Worm (Caenorhabditis elegans) whole organism, late embryonic: ENCODE measurements around the gene C30E1.4.
"Not testable (repeated sequence)": the region's sequence is repeated elsewhere in the genome, so short reads cannot be mapped to it uniquely, and the experiment has no call there.

Source experiments
- C08G9.2 ChIP-seq: sonication (generic microtip); optimal IDR thresholded peaks from 2 replicates; lab custom pipeline; 2016; ENCODE audit warnings: mild to moderate bottlenecking, missing genetic modification characterization, moderate library complexity, missing compliant biosample characterization
- C38D4.7 ChIP-seq: fragments of 200-800 bp; sonication (Bioruptor generic); optimal IDR thresholded peaks from 2 replicates; lab custom pipeline; 2018; ENCODE audit warnings: mild to moderate bottlenecking, missing genetic modification characterization, moderate library complexity, missing compliant biosample characterization
- F13H6.1 ChIP-seq: sonication (generic microtip); optimal IDR thresholded peaks from 2 replicates; lab custom pipeline; 2016; ENCODE audit warnings: missing genetic modification characterization, missing compliant biosample characterization
- K09A11.1 ChIP-seq: sonication (generic microtip); optimal IDR thresholded peaks from 2 replicates; lab custom pipeline; 2017; ENCODE audit warnings: antibody characterized with exemption, mild to moderate bottlenecking, missing genetic modification characterization, missing compliant biosample characterization; ENCODE audit not compliant: insufficient read depth
- T23F11.4 ChIP-seq: fragments of 200-800 bp; sonication (Bioruptor generic); optimal IDR thresholded peaks from 2 replicates; lab custom pipeline; 2018; ENCODE audit warnings: mild to moderate bottlenecking, missing genetic modification characterization, missing compliant biosample characterization
- Y22D7AL.16 ChIP-seq: sonication (generic microtip); optimal IDR thresholded peaks from 2 replicates; lab custom pipeline; 2016; ENCODE audit warnings: missing genetic modification characterization, missing compliant biosample characterization
- ahr-1 ChIP-seq: sonication (generic microtip); optimal IDR thresholded peaks from 2 replicates; lab custom pipeline; 2016; ENCODE audit warnings: missing genetic modification characterization, missing compliant biosample characterization
- ama-1 ChIP-seq: fragments of 150-350 bp; optimal IDR thresholded peaks from 2 replicates; lab custom pipeline; 2014
- ceh-19 ChIP-seq: fragments of 200-800 bp; sonication (Bioruptor generic); optimal IDR thresholded peaks from 2 replicates; lab custom pipeline; 2018; ENCODE audit warnings: mild to moderate bottlenecking, missing genetic modification characterization, missing compliant biosample characterization
- ceh-2 ChIP-seq: sonication (generic microtip); optimal IDR thresholded peaks from 2 replicates; lab custom pipeline; 2016; ENCODE audit warnings: missing genotype, missing genetic modification characterization, missing compliant biosample characterization
- ceh-24 ChIP-seq: sonication (generic microtip); optimal IDR thresholded peaks from 2 replicates; lab custom pipeline; 2016; ENCODE audit warnings: mild to moderate bottlenecking, missing genetic modification characterization, missing compliant biosample characterization
- ceh-30 ChIP-seq: fragments of 150-350 bp; optimal IDR thresholded peaks from 2 replicates; lab custom pipeline; 2014; ENCODE audit warnings: missing biosample characterization, missing genetic modification characterization
- ceh-45 ChIP-seq: fragments of 200-800 bp; sonication (Bioruptor generic); IDR thresholded peaks from 2 replicates; pipeline ENCODE4 v1.3.6; 2022; ENCODE audit warnings: missing genetic modification reagents, missing genetic modification characterization, missing compliant biosample characterization
- dve-1 ChIP-seq: sonication (generic microtip); optimal IDR thresholded peaks from 2 replicates; lab custom pipeline; 2017; ENCODE audit warnings: antibody characterized with exemption, mild to moderate bottlenecking, missing genetic modification characterization, missing compliant biosample characterization
- fax-1 ChIP-seq: sonication (generic microtip); optimal IDR thresholded peaks from 2 replicates; lab custom pipeline; 2016; ENCODE audit warnings: missing genotype, missing genetic modification characterization, missing compliant biosample characterization
- fkh-6 ChIP-seq: sonication (generic microtip); optimal IDR thresholded peaks from 2 replicates; lab custom pipeline; 2016; ENCODE audit warnings: missing genetic modification characterization, missing compliant biosample characterization
- hlh-30 ChIP-seq: sonication (generic microtip); optimal IDR thresholded peaks from 2 replicates; lab custom pipeline; 2017; ENCODE audit warnings: antibody characterized with exemption, missing genetic modification characterization, missing compliant biosample characterization; ENCODE audit not compliant: insufficient read depth
- hlh-8 ChIP-seq: sonication (generic microtip); optimal IDR thresholded peaks from 2 replicates; lab custom pipeline; 2016; ENCODE audit warnings: missing genotype, missing genetic modification characterization, missing compliant biosample characterization
- nfya-1 ChIP-seq: sonication (generic microtip); optimal IDR thresholded peaks from 2 replicates; lab custom pipeline; 2017; ENCODE audit warnings: missing genetic modification characterization, mild to moderate bottlenecking, missing compliant biosample characterization, antibody characterized with exemption, moderate library complexity
- nhr-11 ChIP-seq: fragments of 150-350 bp; optimal IDR thresholded peaks from 2 replicates; lab custom pipeline; 2014; ENCODE audit warnings: missing biosample characterization, missing genetic modification characterization
- odd-2 ChIP-seq: sonication (generic microtip); optimal IDR thresholded peaks from 2 replicates; lab custom pipeline; 2017; ENCODE audit warnings: antibody characterized with exemption, mild to moderate bottlenecking, missing genetic modification characterization, missing compliant biosample characterization
- pat-9 ChIP-seq: fragments of 200-800 bp; sonication (Bioruptor generic); optimal IDR thresholded peaks from 2 replicates; lab custom pipeline; 2018; ENCODE audit warnings: mild to moderate bottlenecking, missing genetic modification characterization, moderate library complexity, missing compliant biosample characterization
- pax-1 ChIP-seq: fragments of 150-350 bp; optimal IDR thresholded peaks from 2 replicates; lab custom pipeline; 2014; ENCODE audit warnings: missing biosample characterization, missing genetic modification characterization
- pha-2 ChIP-seq: sonication (generic microtip); optimal IDR thresholded peaks from 2 replicates; lab custom pipeline; 2017; ENCODE audit warnings: mild to moderate bottlenecking, missing genetic modification characterization, missing compliant biosample characterization
- pha-4 ChIP-seq: fragments of 150-350 bp; optimal IDR thresholded peaks from 2 replicates; lab custom pipeline; 2018; ENCODE audit warnings: missing biosample characterization, missing genetic modification reagents, missing genetic modification characterization
- pqm-1 ChIP-seq: sonication (generic microtip); optimal IDR thresholded peaks from 2 replicates; lab custom pipeline; 2016; ENCODE audit warnings: missing genetic modification characterization, missing compliant biosample characterization
- rnt-1 ChIP-seq: sonication (generic microtip); optimal IDR thresholded peaks from 2 replicates; lab custom pipeline; 2016; ENCODE audit warnings: missing genetic modification characterization, missing compliant biosample characterization
- sox-2 ChIP-seq: fragments of 200-800 bp; sonication (Bioruptor generic); IDR thresholded peaks from 2 replicates; pipeline ENCODE4 v1.3.6; 2022; ENCODE audit warnings: missing genetic modification reagents, missing genetic modification characterization, missing compliant biosample characterization
- sox-4 ChIP-seq: sonication (generic microtip); optimal IDR thresholded peaks from 2 replicates; lab custom pipeline; 2017; ENCODE audit warnings: mild to moderate bottlenecking, missing genetic modification characterization, inconsistent platforms, missing compliant biosample characterization
- syd-9 ChIP-seq: sonication (generic microtip); optimal IDR thresholded peaks from 2 replicates; lab custom pipeline; 2016; ENCODE audit warnings: mild to moderate bottlenecking, missing genetic modification characterization, moderate library complexity, missing compliant biosample characterization
- unc-3 ChIP-seq, 2 experiments: fragments of 200-800 bp in 1 of 2; sonication (Bioruptor generic) in 1 of 2; sonication (generic microtip) in 1 of 2; conservative IDR thresholded peaks in 1 of 2; optimal IDR thresholded peaks in 1 of 2; 2 replicates each; pipeline versions ENCODE4 v1.3.6 to Lab custom; 2016 to 2022; ENCODE audit warnings: missing compliant biosample characterization in 2 of 2, missing genetic modification characterization in 2 of 2, missing genetic modification reagents in 1 of 2
- zip-5 ChIP-seq: sonication (generic microtip); optimal IDR thresholded peaks from 2 replicates; lab custom pipeline; 2016; ENCODE audit warnings: missing genetic modification characterization, missing compliant biosample characterization

The C30E1.4 gene

DNA sequence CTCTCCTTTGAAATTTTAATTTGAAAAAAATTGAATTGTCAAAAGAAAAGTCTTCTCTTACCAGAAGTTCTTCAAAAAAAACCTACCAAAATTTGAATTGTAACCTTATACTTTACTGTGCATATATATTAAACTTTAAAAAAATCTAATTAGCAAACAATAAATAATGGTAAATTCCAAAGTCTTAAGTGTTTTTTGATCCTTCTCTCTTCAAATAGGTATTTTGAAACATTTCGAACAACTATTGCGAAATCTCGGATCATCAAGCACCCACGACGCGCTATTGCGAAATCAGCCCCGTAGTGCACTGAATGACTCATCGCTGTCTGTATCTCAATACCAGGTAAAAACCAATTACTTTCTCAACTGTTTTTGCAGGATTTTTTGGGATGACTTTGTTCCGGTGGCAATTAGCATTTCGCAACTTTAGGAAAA, 6.9 kb downstream of the C30E1.4 start:
- TF ChIP-seq ceh-24 (tag; lab: Kevin White, UChicago) = no peak
- no peak for TF ChIP-seq K09A11.1 (tag; lab: Kevin White, UChicago)
- TF ChIP-seq pqm-1 (tag; lab: Kevin White, UChicago) = no peak
- 0 out of 2 replicates have a peak, but pooled peaks have one; percentile 47 for TF ChIP-seq ceh-45 (GFP tag; lab: Robert Waterston, UW)
- TF ChIP-seq ceh-19 (GFP tag; lab: Kevin White, UChicago) = no peak
- peak; percentile 80 for TF ChIP-seq ama-1 (lab: Kevin White, UChicago)
- peak; percentile 34 for TF ChIP-seq ahr-1 (tag; lab: Kevin White, UChicago)
- no peak for TF ChIP-seq C08G9.2 (tag; lab: Kevin White, UChicago)
- no peak for TF ChIP-seq sox-2
- peak; percentile 9 for TF ChIP-seq ceh-30 (tag; lab: Kevin White, UChicago)
- TF ChIP-seq, all 69 proteins: peak for 4

ce11 chrX:16931255-16932023, 7.7 kb downstream of the C30E1.4 start:
- TF ChIP-seq sox-4 (tag; lab: Kevin White, UChicago) = no peak
- peak; percentile 17 for TF ChIP-seq F13H6.1
- no peak for TF ChIP-seq nfya-1 (tag; lab: Kevin White, UChicago)
- no peak for TF ChIP-seq pha-4 (tag; lab: Kevin White, UChicago)
- TF ChIP-seq nhr-11 (tag; lab: Kevin White, UChicago) = peak; percentile 29
- peak; percentile 87 for TF ChIP-seq ama-1 (lab: Kevin White, UChicago)
- TF ChIP-seq dve-1 = peak; percentile 34
- peak; percentile 25 for TF ChIP-seq ceh-30 (tag; lab: Kevin White, UChicago)

DNA sequence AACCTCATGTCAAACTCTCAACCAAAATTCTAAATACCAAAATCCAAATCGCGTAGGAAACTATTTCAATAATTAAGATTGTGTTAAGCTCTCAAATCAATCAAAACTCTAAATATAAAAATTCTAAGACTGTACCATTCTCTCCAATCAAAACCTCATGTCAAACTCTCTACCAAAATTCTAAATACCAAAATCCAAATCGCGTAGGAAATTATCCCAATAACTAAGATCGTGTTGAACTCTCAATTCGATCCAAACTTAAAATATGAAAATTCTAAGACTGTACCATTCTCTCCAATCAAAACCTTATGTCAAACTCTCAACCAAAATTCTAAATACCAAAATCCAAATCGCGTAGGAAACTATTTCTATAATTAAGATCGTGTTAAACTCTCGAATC, 8.6 kb downstream of the C30E1.4 start:
- TF ChIP-seq sox-2 = peak; percentile 21
- TF ChIP-seq unc-3 (GFP tag; conservative IDR thresholded peaks at IDR 0.05; lab: Robert Waterston, UW) = peak; percentile 64; the same call in 1 of the 2 replicates
- not testable (repeated sequence) for TF ChIP-seq unc-3 (tag; optimal IDR thresholded peaks at IDR 0.05; lab: Kevin White, UChicago)

ce11 chrX:16942316-16942715, 18.6 kb downstream of the C30E1.4 start:
- no peak for TF ChIP-seq ama-1 (lab: Kevin White, UChicago)
- TF ChIP-seq fax-1 = no peak
- no peak for TF ChIP-seq ceh-2 (tag; lab: Kevin White, UChicago)
- TF ChIP-seq zip-5 = no peak
- TF ChIP-seq rnt-1 (tag; lab: Kevin White, UChicago) = no peak
- TF ChIP-seq pha-2 = no peak
- no peak for TF ChIP-seq hlh-8 (tag; lab: Kevin White, UChicago)
- TF ChIP-seq fkh-6 (tag; lab: Kevin White, UChicago) = no peak
- no peak for TF ChIP-seq syd-9 (tag; lab: Kevin White, UChicago)
- TF ChIP-seq pax-1 = no peak
- no peak for TF ChIP-seq sox-2
- no peak for TF ChIP-seq pat-9 (tag; lab: Kevin White, UChicago)
- TF ChIP-seq C38D4.7 (GFP tag; lab: Kevin White, UChicago) = no peak
- no peak for TF ChIP-seq T23F11.4 (GFP tag; lab: Kevin White, UChicago)
- no peak for TF ChIP-seq pqm-1 (tag; lab: Kevin White, UChicago)
- TF ChIP-seq hlh-30 (tag; lab: Kevin White, UChicago) = no peak
- no peak for TF ChIP-seq odd-2 (tag; lab: Kevin White, UChicago)
- no peak for TF ChIP-seq ceh-30 (tag; lab: Kevin White, UChicago)
- no peak for TF ChIP-seq Y22D7AL.16 (tag; lab: Kevin White, UChicago)
